Fruit fly (Drosophila melanogaster) ovary, adult (tissue): Measurements from ENCODE around the gene CG14220.
A peak's percentile ranks its signal among the peaks of the same experiment; 100 is the strongest.

ENCODE experiments used
- CG17801 ChIP-seq: fragments of 200-800 bp; optimal IDR thresholded peaks from 2 replicates; lab custom pipeline; 2019; ENCODE audit warnings: missing biosample characterization, mild to moderate bottlenecking, missing genetic modification characterization, moderate library complexity; ENCODE audit not compliant: partially characterized antibody

Gene CG14220

DNA sequence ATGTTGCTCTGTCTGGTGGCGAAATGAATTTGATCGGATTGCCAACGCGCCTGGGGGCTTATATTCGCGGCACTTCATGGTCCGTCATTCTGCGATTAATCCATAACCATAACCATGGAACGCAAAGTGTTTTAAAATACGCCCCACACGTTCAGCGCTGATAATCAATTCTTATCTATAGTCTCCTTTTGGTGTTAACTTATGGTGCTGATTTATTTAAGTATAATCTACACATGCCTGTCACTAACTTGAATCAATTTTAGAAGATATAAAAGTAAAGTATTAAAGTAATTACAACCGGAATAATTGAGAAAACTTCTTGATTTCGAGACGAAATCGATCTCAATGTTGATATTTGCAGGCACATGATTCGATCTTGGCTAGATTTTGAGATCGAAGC is 11.6 kb downstream of the CG14220 start, which contains the start of gene CG14219:
TSS of gene CG14219 (minus strand) at position 101 of the 400 bp plus-strand sequence.
- no peak for TF ChIP-seq CG17801 (GFP tag; lab: Kevin White, UChicago)

DNA sequence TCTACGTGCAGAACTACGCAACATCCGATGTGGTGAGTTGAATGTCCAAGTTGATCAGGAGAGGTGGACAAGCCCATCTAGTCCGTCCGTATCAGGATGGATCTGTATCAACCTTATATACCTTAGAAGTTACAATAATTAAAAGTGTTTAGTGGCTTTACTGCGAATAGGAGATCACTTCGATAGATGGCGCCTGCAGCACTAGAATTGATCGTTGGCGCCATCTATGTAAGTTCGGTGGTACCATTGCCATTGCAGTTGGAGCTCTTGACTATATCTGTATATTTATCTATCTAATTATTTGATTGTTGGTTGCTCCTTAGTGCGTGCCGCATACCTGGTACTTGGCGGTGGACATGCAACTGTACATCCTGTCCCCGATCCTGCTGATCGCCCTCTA is 16.5 kb downstream of the CG14220 start:
- TF ChIP-seq CG17801 (GFP tag; lab: Kevin White, UChicago) = no peak

DNA sequence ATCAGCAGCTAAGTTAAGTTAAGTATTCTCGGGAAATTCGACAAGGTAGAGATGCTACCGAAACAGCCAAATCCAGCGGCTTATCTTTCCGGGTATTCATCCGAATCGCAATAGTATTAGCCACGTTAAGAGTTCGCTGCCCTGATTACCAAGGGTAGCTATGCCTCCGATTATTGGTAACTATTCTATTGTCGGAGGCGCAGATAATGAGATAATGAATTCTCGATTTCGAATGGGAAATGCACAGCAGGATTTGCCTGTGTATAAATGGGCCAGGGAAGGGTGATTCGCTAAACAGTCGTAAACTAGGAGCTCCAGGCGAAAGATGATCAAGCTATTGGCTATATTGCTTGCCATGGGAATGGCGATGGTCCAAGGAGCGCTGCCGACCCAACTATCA is 18.3 kb downstream of the CG14220 start, which contains the start of gene CG14204:
TSS of gene CG14204 (plus strand) at position 301 of the 400 bp plus-strand sequence.
- TF ChIP-seq CG17801 (GFP tag; lab: Kevin White, UChicago) = no peak

DNA sequence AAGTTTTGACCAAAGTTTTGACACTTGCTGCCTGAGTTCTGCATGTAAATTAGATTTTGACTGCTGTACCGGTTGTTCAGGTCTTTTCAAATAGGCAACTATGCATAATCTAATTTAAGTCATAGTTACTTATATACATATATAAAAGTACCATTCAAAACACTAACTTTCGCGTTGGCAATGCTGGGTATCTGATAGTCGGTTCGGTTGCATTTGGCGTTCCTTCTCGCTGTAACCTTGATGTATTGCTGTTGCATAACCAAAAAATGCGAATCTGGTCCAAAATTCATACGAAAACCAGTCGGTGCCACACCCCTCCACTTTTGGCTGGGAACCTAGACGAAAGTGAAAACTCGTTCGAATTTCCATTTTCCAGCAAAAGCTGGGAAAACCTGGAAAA is 18.9 kb downstream of the CG14220 start:
- TF ChIP-seq CG17801 (GFP tag; lab: Kevin White, UChicago) = no peak

DNA sequence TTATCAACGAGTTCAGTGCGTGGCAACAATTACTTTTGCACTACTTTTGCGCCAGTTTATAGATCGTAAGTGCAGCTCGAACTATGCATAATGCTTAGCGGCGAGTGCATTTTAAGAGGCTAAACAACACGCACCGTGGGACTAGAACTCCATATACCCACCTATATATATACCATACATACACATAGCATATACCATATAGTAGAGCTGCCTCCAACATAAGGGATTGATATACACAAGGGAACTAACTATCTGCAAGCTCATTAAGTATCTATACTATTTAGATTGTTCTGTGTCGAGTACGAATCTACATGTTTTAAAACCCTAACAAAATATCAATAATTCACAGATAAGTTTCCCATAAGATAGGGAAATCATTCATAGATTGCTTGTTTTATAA is 19.8 kb downstream of the CG14220 start, which contains the start of gene CG14218:
TSS of gene CG14218 (minus strand) at position 101 of the 400 bp plus-strand sequence.
- TF ChIP-seq CG17801 (GFP tag; lab: Kevin White, UChicago) = no peak

DNA sequence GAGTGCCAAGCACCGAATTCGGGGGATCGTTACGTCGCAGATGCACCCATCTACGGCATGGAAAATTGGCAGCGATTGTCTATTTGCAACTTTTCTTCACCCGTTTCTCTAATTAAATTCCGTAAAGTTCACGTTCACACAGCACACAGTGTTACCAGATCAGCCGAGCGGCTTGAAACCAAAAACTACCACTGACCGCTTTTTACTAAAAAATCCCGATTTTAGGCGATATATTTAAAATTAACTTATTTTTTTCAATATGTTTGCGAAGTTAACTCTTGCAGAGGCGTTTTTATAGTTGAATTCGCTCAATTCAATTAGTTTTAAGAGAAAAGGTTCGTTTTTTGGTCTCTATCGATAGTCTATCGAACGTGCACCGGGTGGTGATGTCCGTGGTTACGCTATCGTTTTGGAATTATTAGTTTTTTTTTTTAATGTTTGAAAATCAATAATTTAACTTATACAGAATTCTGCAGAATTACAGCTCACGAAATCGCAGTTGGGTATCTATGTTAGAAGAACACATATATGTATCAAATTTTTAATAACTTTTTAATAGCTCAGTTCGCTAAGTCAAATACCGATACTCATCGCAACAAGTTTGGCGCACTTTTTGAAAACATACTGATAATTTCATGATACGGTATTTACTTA is 21.9 kb downstream of the CG14220 start, which contains the start of gene Tao:
TSS of gene Tao (minus strand) at position 153 of the 654 bp plus-strand sequence.
- no peak for TF ChIP-seq CG17801 (GFP tag; lab: Kevin White, UChicago)

DNA sequence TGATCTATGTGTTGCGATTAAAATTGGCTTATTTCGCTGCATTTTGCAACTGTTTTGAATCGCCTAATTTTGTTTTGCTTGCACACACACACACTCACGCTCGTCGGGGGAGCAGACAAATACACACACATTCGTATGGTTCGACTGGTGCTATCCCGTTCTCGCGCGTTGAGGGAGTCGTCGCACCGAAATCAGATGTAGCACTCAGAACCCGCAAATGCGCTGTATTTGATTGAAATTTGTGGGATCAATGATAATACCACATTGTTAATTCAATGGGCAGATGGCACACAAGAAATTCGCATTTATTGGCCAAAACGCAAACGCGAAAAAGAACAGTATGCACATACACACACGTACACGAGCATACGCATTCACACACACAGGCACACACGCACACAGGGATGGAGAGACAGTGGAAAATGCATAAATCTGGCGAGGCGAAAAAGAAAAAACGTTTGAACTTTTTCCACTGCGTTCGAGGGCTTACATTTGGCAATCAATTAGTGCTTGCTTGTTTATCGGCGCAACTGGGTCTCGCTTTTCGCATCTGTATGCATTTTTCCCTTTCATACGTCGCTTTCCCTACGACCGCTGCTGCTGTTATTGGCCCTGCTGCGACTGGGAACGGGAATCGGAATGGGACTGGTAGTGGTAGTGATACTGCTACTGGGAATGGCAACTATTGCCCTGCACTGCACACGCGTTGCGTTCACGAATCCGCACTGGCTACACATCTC is 22.6 kb downstream of the CG14220 start:
- peak; percentile 31 for TF ChIP-seq CG17801 (GFP tag; lab: Kevin White, UChicago)

DNA sequence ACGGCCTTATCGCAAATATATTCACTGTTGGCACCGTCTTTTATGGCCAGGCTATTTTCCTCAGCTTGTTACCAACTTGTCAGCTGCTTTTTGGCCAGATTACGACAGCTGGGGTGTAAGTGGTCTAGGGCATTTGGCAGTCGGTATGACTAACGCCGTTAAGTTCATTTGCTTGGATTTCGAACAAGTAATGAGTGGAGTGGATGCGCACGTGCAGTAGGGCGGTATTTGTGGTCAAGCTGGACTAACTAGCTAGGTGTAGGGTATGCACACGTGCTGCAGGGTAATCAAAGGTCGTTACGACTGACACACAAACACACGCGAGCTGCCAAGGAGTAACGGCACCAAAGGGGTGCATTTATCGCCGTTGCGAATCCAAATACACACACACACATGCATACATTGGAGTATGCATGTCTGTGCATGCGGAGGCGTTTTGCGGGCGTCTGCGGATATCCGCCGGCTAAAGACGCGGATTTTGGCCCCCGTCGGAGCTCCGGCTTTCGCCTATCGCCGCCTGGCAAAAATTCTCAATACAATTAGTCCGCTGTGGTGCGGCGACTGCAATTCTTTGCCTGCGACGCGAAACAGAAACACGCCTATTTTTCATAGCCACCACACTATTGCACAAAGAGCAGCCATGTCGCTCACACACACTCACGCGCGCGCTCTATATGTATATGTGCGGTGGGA is 23.6 kb downstream of the CG14220 start:
- TF ChIP-seq CG17801 (GFP tag; lab: Kevin White, UChicago) = peak; percentile 28

DNA sequence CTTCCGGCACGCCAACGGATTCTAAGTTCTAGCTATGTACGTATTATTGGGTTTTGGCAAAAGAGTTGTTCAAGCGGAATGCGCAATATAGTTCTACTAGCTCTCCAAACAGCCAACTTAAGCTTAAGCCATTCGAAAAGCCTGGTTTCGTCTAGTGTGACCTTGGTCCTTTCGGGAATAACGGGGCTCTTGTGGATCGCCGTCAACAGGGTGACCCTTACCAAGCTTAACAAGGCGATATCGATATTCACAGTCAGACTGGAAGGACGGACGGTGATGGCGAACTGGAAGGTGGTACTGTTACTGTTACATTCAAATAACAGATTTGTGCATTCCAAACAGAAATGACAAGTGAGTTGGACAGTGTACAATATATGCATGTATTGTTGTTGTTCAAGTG is 28.0 kb downstream of the CG14220 start:
- no peak for TF ChIP-seq CG17801 (GFP tag; lab: Kevin White, UChicago)

DNA sequence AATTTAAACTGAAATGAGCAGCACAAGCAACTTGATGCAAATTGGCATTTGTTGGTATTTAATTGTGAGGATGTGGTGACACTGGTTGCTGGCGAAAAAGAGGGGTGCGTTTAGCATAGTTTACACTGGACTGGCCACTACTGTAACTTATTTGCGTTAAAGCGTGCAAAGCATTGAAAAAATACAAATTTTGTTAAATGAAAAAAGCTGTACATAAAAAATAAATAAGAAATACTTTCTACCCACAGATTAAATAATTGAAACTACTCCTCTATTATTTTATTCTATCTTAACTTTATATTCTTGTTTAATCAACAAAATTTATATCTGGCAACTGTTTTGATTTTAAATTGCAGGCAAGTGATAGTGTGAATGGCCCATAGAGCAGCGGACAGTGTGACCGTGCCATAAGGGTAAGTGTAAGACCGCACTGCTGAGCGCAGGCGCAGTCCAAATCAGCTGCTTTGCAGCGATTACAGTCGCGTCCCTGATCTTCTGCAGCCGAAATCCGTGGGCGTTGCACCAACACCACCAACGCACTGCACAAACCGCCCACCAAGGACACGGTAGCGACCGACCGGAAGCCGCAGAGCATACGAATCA is 35.8 kb downstream of the CG14220 start, which contains the start of the genes Grip84 and car:
TSS of gene Grip84 (minus strand) at position 51 of the 603 bp plus-strand sequence.
TSS of gene car (plus strand) at position 306 of the 603 bp plus-strand sequence.
- no peak for TF ChIP-seq CG17801 (GFP tag; lab: Kevin White, UChicago)
